Worm (Caenorhabditis elegans) whole organism, L4 larva: ENCODE results near the gene F14E5.2.

Experiments
- F26F4.8 ChIP-seq: fragments of 200-800 bp; sonication (Bioruptor generic); conservative IDR thresholded peaks from 2 replicates; pipeline ENCODE4 v1.3.6; 2022; ENCODE audit warnings: missing genetic modification characterization, missing compliant biosample characterization
- Y105C5A.15 ChIP-seq: fragments of 200-800 bp; sonication (Bioruptor generic); IDR thresholded peaks from 2 replicates; pipeline ENCODE4 v1.3.6; 2022; ENCODE audit warnings: missing genetic modification characterization, missing compliant biosample characterization
- aha-1 ChIP-seq: fragments of 150-350 bp; peaks from one replicate; lab custom pipeline; 2014; ENCODE audit warnings: missing biosample characterization, missing genetic modification characterization
- ama-1 ChIP-seq: fragments of 150-350 bp; optimal IDR thresholded peaks from 2 replicates; lab custom pipeline; 2014; ENCODE audit warnings: inconsistent platforms, mixed read lengths
- ceh-82 ChIP-seq: sonication (generic microtip); optimal IDR thresholded peaks from 2 replicates; lab custom pipeline; 2017; ENCODE audit warnings: missing biosample characterization, missing genetic modification characterization
- dmd-8 ChIP-seq: fragments of 200-800 bp; sonication (Bioruptor generic); IDR thresholded peaks from 2 replicates; pipeline ENCODE4 v1.3.6; 2022; ENCODE audit warnings: missing genetic modification characterization, missing compliant biosample characterization
- egl-27 ChIP-seq: sonication (generic microtip); optimal IDR thresholded peaks from 3 replicates; lab custom pipeline; 2017; ENCODE audit warnings: missing biosample characterization, missing genetic modification reagents, missing genetic modification characterization
- nhr-237 ChIP-seq: sonication (generic microtip); optimal IDR thresholded peaks from 2 replicates; lab custom pipeline; 2017; ENCODE audit warnings: missing biosample characterization, missing genetic modification characterization
- nhr-25 ChIP-seq: sonication (generic microtip); optimal IDR thresholded peaks from 2 replicates; lab custom pipeline; 2017; ENCODE audit warnings: missing genetic modification characterization, mild to moderate bottlenecking, missing compliant biosample characterization, antibody characterized with exemption, moderate library complexity, borderline replicate concordance; ENCODE audit not compliant: insufficient read depth
- nhr-77 ChIP-seq: fragments of 150-350 bp; optimal IDR thresholded peaks from 2 replicates; lab custom pipeline; 2014; ENCODE audit warnings: missing biosample characterization, missing genetic modification characterization

ce11 chrII:8441519-8441918 is 12.9 kb upstream of the F14E5.2 start:
- TF ChIP-seq dmd-8 (GFP tag; lab: Robert Waterston, UW) (peak; percentile 99), ama-1 (lab: Kevin White, UChicago) (peak; percentile 42), nhr-237 (tag; lab: Kevin White, UChicago) (no peak), ceh-82 (tag; lab: Kevin White, UChicago) (no peak), F26F4.8 (GFP tag; lab: Robert Waterston, UW) (peak; percentile 99), nhr-25 (tag; lab: Kevin White, UChicago) (peak; percentile 9), egl-27 (tag; lab: Kevin White, UChicago) (no peak), nhr-77 (tag; lab: Kevin White, UChicago) (no peak), Y105C5A.15 (GFP tag; lab: Robert Waterston, UW) (0 out of 2 replicates have a peak, but pooled peaks have one; percentile 48), aha-1 (tag; lab: Kevin White, UChicago) (peak; percentile 87)
